Worm (Caenorhabditis elegans): ENCODE results near the gene nlp-18.

The nlp-18 gene

ce11 chrII:10989180-10989579 is 41.0 kb downstream of the nlp-18 start:
- TF ChIP-seq fkh-10 (GFP tag; optimal IDR thresholded peaks at IDR 0.05) (no peak), egl-5 (tag; optimal IDR thresholded peaks at IDR 0.05) (peak; percentile 37), ceh-9 (tag; optimal IDR thresholded peaks at IDR 0.05) (no peak)

DNA sequence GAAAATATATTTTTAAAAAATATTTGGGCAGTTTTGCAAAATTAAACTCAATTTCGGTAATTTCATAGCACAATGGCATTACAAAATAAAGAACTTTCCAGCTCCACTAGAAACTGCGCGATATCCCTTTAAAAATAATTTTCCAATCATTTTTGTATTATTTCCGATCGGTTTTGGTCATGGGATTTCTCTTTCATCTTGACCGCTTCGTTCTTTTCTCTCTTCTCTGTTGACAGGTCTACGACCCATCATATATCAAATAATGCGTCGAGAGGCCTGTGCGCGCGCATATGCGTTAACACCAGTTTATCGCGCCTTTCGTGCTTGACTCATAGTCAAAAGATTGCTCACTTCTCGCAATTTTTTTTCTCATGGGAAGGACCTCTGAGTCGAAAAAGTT is 41.6 kb downstream of the nlp-18 start:
- TF ChIP-seq ceh-16 (tag; optimal IDR thresholded peaks at IDR 0.05): no peak
- TF ChIP-seq ama-1 (optimal IDR thresholded peaks at IDR 0.05): no peak
- TF ChIP-seq pha-4 (tag; optimal IDR thresholded peaks at IDR 0.05): peak; percentile 16
- TF ChIP-seq skn-1 (tag; optimal IDR thresholded peaks at IDR 0.05): no peak
- no peak for TF ChIP-seq ceh-28 (tag; optimal IDR thresholded peaks at IDR 0.05)

- no peak for TF ChIP-seq nhr-237 (tag; optimal IDR thresholded peaks at IDR 0.05)
- peak; percentile 56 for TF ChIP-seq lin-39 (tag; optimal IDR thresholded peaks at IDR 0.05)
Observed at ce11 chrII:10986461-10987090, 43.6 kb downstream of the nlp-18 start.

DNA sequence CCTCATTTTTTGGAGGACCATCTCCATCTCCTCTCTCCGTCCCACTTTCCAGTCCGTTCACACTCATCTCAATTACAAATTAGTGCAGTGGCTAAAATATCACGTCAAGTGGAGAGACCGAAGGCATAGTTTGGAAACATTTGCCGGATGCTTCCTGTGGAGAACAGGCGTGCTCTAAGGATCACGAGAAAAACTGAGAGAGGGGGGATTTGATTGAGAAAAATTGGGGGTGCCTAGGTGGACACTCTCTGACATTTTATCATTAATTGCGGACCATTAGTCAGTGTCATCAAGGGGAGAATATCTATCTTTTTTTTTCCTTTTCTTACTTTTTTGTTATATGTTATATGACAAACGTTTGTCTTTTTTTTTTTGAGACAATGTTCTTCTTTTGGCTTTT is 48.2 kb downstream of the nlp-18 start:
- TF ChIP-seq egl-5 (tag; optimal IDR thresholded peaks at IDR 0.05) (peak; percentile 56), unc-62 (GFP tag; optimal IDR thresholded peaks at IDR 0.05) (no peak), ceh-9 (tag; optimal IDR thresholded peaks at IDR 0.05) (no peak), lin-15B (tag; optimal IDR thresholded peaks at IDR 0.05) (no peak), nhr-25 (tag; optimal IDR thresholded peaks at IDR 0.05) (no peak), jun-1 (tag; optimal IDR thresholded peaks at IDR 0.05) (no peak), aly-2 (tag; optimal IDR thresholded peaks at IDR 0.05) (no peak), nfya-1 (tag; optimal IDR thresholded peaks at IDR 0.05; ENCODE audit: insufficient read depth) (peak; percentile 35), lin-39 (tag; optimal IDR thresholded peaks at IDR 0.05) (peak; percentile 50), ztf-11 (tag; optimal IDR thresholded peaks at IDR 0.05) (no peak), sea-2 (GFP tag; optimal IDR thresholded peaks at IDR 0.05) (no peak), fkh-2 (tag; optimal IDR thresholded peaks at IDR 0.05) (no peak), ZK546.5 (tag; optimal IDR thresholded peaks at IDR 0.05) (no peak), ama-1 (optimal IDR thresholded peaks at IDR 0.05) (no peak), mml-1 (tag; optimal IDR thresholded peaks at IDR 0.05) (no peak), elt-2 (tag; optimal IDR thresholded peaks at IDR 0.05) (no peak)
